Worm (Caenorhabditis elegans) whole organism, L3 larva: ENCODE data around the gene inx-1.

Experiments
- aly-2 ChIP-seq: fragments of 150-350 bp; optimal IDR thresholded peaks from 2 replicates; lab custom pipeline; 2014; ENCODE audit warnings: missing biosample characterization, missing genetic modification characterization
- lsy-12 ChIP-seq: sonication (generic microtip); optimal IDR thresholded peaks from 2 replicates; lab custom pipeline; 2016; ENCODE audit warnings: mild to moderate bottlenecking, missing genetic modification characterization, missing compliant biosample characterization
- pha-4 ChIP-seq: fragments of 150-350 bp; optimal IDR thresholded peaks from 2 replicates; lab custom pipeline; 2014; ENCODE audit warnings: missing biosample characterization, missing genetic modification reagents, missing genetic modification characterization
- pqm-1 ChIP-seq: fragments of 150-350 bp; optimal IDR thresholded peaks from 2 replicates; lab custom pipeline; 2017; ENCODE audit warnings: missing biosample characterization, missing genetic modification characterization, inconsistent platforms
- ztf-11 ChIP-seq: fragments of 150-350 bp; optimal IDR thresholded peaks from 2 replicates; lab custom pipeline; 2014; ENCODE audit warnings: missing biosample characterization, missing genetic modification characterization

- no peak for TF ChIP-seq pqm-1 (tag; lab: Kevin White, UChicago)
- TF ChIP-seq ztf-11 (tag; lab: Kevin White, UChicago), result no peak
- no peak for TF ChIP-seq lsy-12 (tag; lab: Kevin White, UChicago)
- no peak for TF ChIP-seq aly-2 (tag; lab: Kevin White, UChicago)
- TF ChIP-seq pha-4 (tag; lab: Kevin White, UChicago), result peak; percentile 41
These were observed 52.0 kb downstream of the inx-1 start, which contains the start of gene sid-5 for ce11 chrX:6904064-6904771.
